Worm (Caenorhabditis elegans): ENCODE data around the gene E02H1.6.

DNA sequence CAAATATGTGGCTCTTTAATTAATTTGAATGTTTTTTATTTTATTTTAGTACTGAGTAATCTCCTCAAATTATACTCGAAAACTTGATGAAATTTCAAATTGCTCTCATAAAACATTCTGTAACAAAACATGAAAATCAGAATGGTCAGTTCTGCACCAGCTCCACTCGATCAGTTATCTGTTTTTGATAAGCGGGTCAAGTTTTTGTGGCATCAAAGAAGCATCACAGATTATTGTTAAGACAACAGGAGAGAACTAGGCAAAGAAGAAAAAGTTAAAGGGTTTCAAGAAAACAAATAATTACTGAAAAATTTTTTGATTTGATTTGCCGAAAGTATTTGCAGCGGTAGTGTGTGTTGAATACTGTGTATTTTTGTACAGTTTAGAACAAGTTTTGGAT, 10.6 kb downstream of the E02H1.6 start:
- TF ChIP-seq ama-1 (optimal IDR thresholded peaks at IDR 0.05) (no peak), F13H6.1 (tag; optimal IDR thresholded peaks at IDR 0.05) (no peak), nhr-77 (tag; optimal IDR thresholded peaks at IDR 0.05) (no peak), zag-1 (tag; optimal IDR thresholded peaks at IDR 0.05) (no peak), sma-3 (GFP tag; optimal IDR thresholded peaks at IDR 0.05) (no peak), egl-27 (tag; optimal IDR thresholded peaks at IDR 0.05) (no peak), Y55F3AM.14 (GFP tag; optimal IDR thresholded peaks at IDR 0.05) (no peak), snpc-4 (tag; optimal IDR thresholded peaks at IDR 0.05) (no peak), nhr-12 (tag; optimal IDR thresholded peaks at IDR 0.05) (no peak), elt-3 (tag; optimal IDR thresholded peaks at IDR 0.05) (no peak), unc-62 (GFP tag; optimal IDR thresholded peaks at IDR 0.05) (no peak), ztf-11 (tag; optimal IDR thresholded peaks at IDR 0.05) (no peak)
